Fruit fly (Drosophila melanogaster): Measurements from ENCODE around the gene PQBP1.

DNA sequence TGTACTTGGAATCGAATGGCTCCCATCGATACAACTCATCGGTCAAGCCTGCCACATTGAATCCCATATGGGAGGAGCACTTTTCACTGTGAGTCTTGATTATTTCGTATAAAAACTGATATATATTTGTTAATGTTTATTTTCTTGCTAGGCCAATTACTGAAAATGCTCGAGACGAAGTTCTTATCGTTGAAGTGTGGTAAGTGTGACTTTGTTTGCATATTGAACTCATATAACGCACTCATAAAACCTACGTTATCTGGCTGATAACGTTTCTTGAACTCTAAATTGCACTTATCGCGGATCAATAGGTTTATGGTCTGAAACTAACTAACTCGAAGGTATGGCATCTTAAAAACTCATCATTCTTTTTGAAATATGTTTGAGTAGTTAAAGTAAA is 5.1 kb upstream of the PQBP1 start:
- no peak for TF ChIP-seq Dll (GFP tag; IDR thresholded peaks at IDR 0.05; ENCODE audit: partially characterized antibody)
- TF ChIP-seq Abd-B (GFP tag; optimal IDR thresholded peaks at IDR 0.05) = no peak

Measured in whole organism, embryonic.